ENCODE assay signal across 4 worm cellular contexts in the genomic region with DNA sequence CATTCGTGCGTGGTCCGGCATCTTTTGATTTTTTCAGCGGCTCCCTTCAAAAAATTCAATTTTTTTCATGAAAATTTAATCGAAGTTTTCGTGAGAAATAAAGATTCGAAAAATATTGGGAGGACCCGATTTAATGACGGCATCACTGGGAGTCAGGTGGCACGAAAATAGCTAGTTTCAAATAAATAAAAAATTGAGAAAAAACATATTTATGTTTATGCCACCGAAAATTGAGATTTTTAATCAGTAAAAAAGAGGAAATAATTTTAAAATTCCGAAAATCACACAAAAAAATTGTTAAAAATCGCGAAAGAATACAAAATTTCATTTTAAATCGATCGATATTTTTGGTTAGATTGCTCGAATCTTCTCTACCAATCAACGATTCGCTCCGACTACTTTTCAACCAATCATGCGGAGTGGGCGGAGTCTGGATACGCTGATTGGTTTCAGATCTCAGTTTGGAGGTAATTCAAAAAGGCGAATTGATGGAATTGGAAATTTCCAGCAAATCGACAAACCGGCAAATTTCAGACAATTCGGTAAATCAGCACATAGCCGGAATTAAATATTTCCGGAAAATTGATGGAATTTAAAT.
TF ChIP-seq lines count a peak whose summit lies in the region.

A gene (minus strand): TSS at position 51 of the 598 bp plus-strand sequence.

TF ChIP-seq in whole organism, L1 larva, 84 proteins besides CTCF, POLR2A, EP300 and RAD21:
- TF ChIP-seq efl-3 (GFP tag; optimal IDR thresholded peaks at IDR 0.05; lab: Kevin White, UChicago) (no peak), efl-1 (optimal IDR thresholded peaks at IDR 0.05; lab: Kevin White, UChicago) (no peak), efl-1 (GFP tag; optimal IDR thresholded peaks at IDR 0.05 in 1 of 2; lab: Kevin White, UChicago) (peak in 1 of 2 experiments; percentile 17), nhr-85 (tag; lab: Kevin White, UChicago) (peak; percentile 32)

TF ChIP-seq in whole organism, L3 larva, 47 proteins besides CTCF, POLR2A, EP300 and RAD21:
- TF ChIP-seq lin-39 (tag; optimal IDR thresholded peaks at IDR 0.05; lab: Kevin White, UChicago) (no peak), nhr-28 (tag; optimal IDR thresholded peaks at IDR 0.05; lab: Kevin White, UChicago) (no peak), elt-1 (tag; optimal IDR thresholded peaks at IDR 0.05; lab: Kevin White, UChicago) (no peak), egl-5 (tag; optimal IDR thresholded peaks at IDR 0.05; lab: Kevin White, UChicago) (no peak), lin-15B (tag; optimal IDR thresholded peaks at IDR 0.05; lab: Kevin White, UChicago) (no peak), fos-1 (tag; optimal IDR thresholded peaks at IDR 0.05; lab: Kevin White, UChicago) (no peak), mdl-1 (tag; optimal IDR thresholded peaks at IDR 0.05; lab: Kevin White, UChicago) (no peak), lsy-12 (tag; optimal IDR thresholded peaks at IDR 0.05; lab: Kevin White, UChicago) (peak; percentile 35), eor-1 (tag; optimal IDR thresholded peaks at IDR 0.05; lab: Kevin White, UChicago) (no peak), nhr-76 (tag; optimal IDR thresholded peaks at IDR 0.05; lab: Kevin White, UChicago) (no peak), nfya-1 (tag; optimal IDR thresholded peaks at IDR 0.05; lab: Kevin White, UChicago; ENCODE audit: insufficient read depth) (peak; percentile 75)

TF ChIP-seq in whole organism, late embryonic, 69 proteins besides CTCF, POLR2A, EP300 and RAD21:
- TF ChIP-seq nfya-1 (tag; optimal IDR thresholded peaks at IDR 0.05; lab: Kevin White, UChicago) (peak; percentile 67), elt-2 (tag; optimal IDR thresholded peaks at IDR 0.05; lab: Kevin White, UChicago) (no peak)

TF ChIP-seq in whole organism, young adult, 124 proteins besides CTCF, POLR2A, EP300 and RAD21:
- TF ChIP-seq attf-5 (GFP tag; optimal IDR thresholded peaks at IDR 0.05; lab: Kevin White, UChicago) (no peak), nfyb-1 (GFP tag; IDR thresholded peaks at IDR 0.05; lab: Robert Waterston, UW) (0 out of 2 replicates have a peak, but pooled peaks have one; percentile 48), T07F8.4 (tag; optimal IDR thresholded peaks at IDR 0.05; lab: Kevin White, UChicago) (no peak), attf-3 (GFP tag; conservative IDR thresholded peaks at IDR 0.05; lab: Robert Waterston, UW) (no peak), ets-4 (GFP tag; optimal IDR thresholded peaks at IDR 0.05; lab: Kevin White, UChicago) (no peak), tlf-1 (GFP tag; optimal IDR thresholded peaks at IDR 0.05; lab: Kevin White, UChicago) (no peak), bed-1 (GFP tag; IDR thresholded peaks at IDR 0.05; lab: Robert Waterston, UW) (no peak), him-1 (tag; optimal IDR thresholded peaks at IDR 0.05; lab: Kevin White, UChicago) (no peak), C17E4.6 (GFP tag; IDR thresholded peaks at IDR 0.05; lab: Robert Waterston, UW) (no peak), ceh-27 (GFP tag; optimal IDR thresholded peaks at IDR 0.05; lab: Kevin White, UChicago) (no peak), B0261.1 (tag; optimal IDR thresholded peaks at IDR 0.05; lab: Kevin White, UChicago) (no peak), T26A5.8 (tag; optimal IDR thresholded peaks at IDR 0.05; lab: Kevin White, UChicago) (no peak), repo-1 (tag; optimal IDR thresholded peaks at IDR 0.05; lab: Kevin White, UChicago) (no peak), nhr-179 (tag; optimal IDR thresholded peaks at IDR 0.05; lab: Kevin White, UChicago) (no peak), madf-6 (GFP tag; IDR thresholded peaks at IDR 0.05; lab: Robert Waterston, UW) (0 out of 2 replicates have a peak, but pooled peaks have one; percentile 17)
